Fruit fly (Drosophila melanogaster): ENCODE results near the gene CG16753.

DNA sequence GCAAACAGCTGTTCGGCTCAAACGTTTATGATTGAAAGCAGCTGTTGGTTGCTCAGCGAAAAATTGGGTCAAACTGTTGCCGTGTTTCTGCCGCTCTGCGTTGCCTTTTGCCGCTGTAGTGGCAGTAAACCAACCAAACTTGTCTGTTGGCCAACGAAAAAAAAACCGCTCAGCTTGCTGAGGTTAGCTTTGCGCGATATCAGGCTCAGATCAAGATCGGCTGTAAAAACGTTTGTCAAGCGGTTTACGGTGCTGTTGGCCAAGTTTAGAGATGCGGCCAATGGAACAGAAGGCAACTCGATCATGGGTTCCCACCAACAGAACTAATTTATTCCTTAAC is 24.2 kb downstream of the CG16753 start:
- TF ChIP-seq Crg-1 (GFP tag; optimal IDR thresholded peaks at IDR 0.05) = no peak
- TF ChIP-seq kay (GFP tag; ENCODE audit: borderline replicate concordance) = no peak
- TF ChIP-seq CG7101 (tag; optimal IDR thresholded peaks at IDR 0.05) = no peak
- TF ChIP-seq pad (GFP tag; optimal IDR thresholded peaks at IDR 0.05) = no peak
- TF ChIP-seq ovo (GFP tag; optimal IDR thresholded peaks at IDR 0.05) = no peak
- TF ChIP-seq CG14711 (tag; optimal IDR thresholded peaks at IDR 0.05) = no peak
- TF ChIP-seq cic (GFP tag; optimal IDR thresholded peaks at IDR 0.05) = no peak
- no peak for TF ChIP-seq CG5204 (GFP tag; optimal IDR thresholded peaks at IDR 0.05)
- TF ChIP-seq CG1620 (GFP tag; optimal IDR thresholded peaks at IDR 0.05) = no peak
- TF ChIP-seq Mnt (GFP tag; optimal IDR thresholded peaks at IDR 0.05) = no peak
- no peak for TF ChIP-seq Clk (GFP tag; optimal IDR thresholded peaks at IDR 0.05)
- no peak for TF ChIP-seq cnc (optimal IDR thresholded peaks at IDR 0.05)
- TF ChIP-seq CG7045 (GFP tag; optimal IDR thresholded peaks at IDR 0.05) = no peak
- TF ChIP-seq CG33017 (tag; optimal IDR thresholded peaks at IDR 0.05) = no peak

All from whole organism, adult.